Fruit fly (Drosophila melanogaster): ENCODE results near the gene RpL35.
A peak's percentile ranks its signal among the peaks of the same experiment; 100 is the strongest.

The RpL35 gene

dm6 chrX:5639083-5639482 lies 33.1 kb upstream of the RpL35 start:
- TF ChIP-seq CG8301 (tag; optimal IDR thresholded peaks at IDR 0.05): peak; percentile 15
- TF ChIP-seq fd96Ca (GFP tag; IDR thresholded peaks at IDR 0.05): peak; percentile 19; the same call in 1 of the 3 replicates
- TF ChIP-seq EcR (GFP tag; optimal IDR thresholded peaks at IDR 0.05): no peak
- peak; percentile 33 for TF ChIP-seq Pif1A (GFP tag; optimal IDR thresholded peaks at IDR 0.05)
- TF ChIP-seq Ets98B (GFP tag; IDR thresholded peaks at IDR 0.05): no peak
- TF ChIP-seq Pif1B (GFP tag; optimal IDR thresholded peaks at IDR 0.05): no peak
- peak; percentile 45 for TF ChIP-seq CG17806 (tag; optimal IDR thresholded peaks at IDR 0.05)
- TF ChIP-seq rn (GFP tag; IDR thresholded peaks at IDR 0.05): no peak
- no peak for TF ChIP-seq D1 (tag; optimal IDR thresholded peaks at IDR 0.05)
- no peak for TF ChIP-seq gl (tag; optimal IDR thresholded peaks at IDR 0.05)
- peak; percentile 31 for TF ChIP-seq CG15710 (tag; optimal IDR thresholded peaks at IDR 0.05)
- no peak for TF ChIP-seq CG10348 (GFP tag; IDR thresholded peaks at IDR 0.05)
- peak; percentile 56; the same call in 1 of the 3 replicates for TF ChIP-seq CG4496 (GFP tag; IDR thresholded peaks at IDR 0.05)
- peak; percentile 39 for TF ChIP-seq CG9948 (tag; optimal IDR thresholded peaks at IDR 0.05)
- TF ChIP-seq CG12605 (GFP tag; IDR thresholded peaks at IDR 0.05): no peak
- TF ChIP-seq CG8159 (tag; optimal IDR thresholded peaks at IDR 0.05): peak; percentile 55
- no peak for TF ChIP-seq CG13204 (GFP tag; optimal IDR thresholded peaks at IDR 0.05)
- TF ChIP-seq CG34367 (tag; optimal IDR thresholded peaks at IDR 0.05): peak; percentile 46
- peak; percentile 21 for TF ChIP-seq Snoo (tag; optimal IDR thresholded peaks at IDR 0.05)
- TF ChIP-seq CG14655 (GFP tag; optimal IDR thresholded peaks at IDR 0.05): peak; percentile 17

dm6 chrX:5646228-5646627 lies 26.0 kb upstream of the RpL35 start:
- 0 out of 2 replicates have a peak, but pooled peaks have one; percentile 19 for TF ChIP-seq CG32121 (GFP tag; IDR thresholded peaks at IDR 0.05)
- no peak for TF ChIP-seq CG10348 (GFP tag; IDR thresholded peaks at IDR 0.05)

dm6 chrX:5648437-5648959 lies 23.7 kb upstream of the RpL35 start, which contains the start of gene OtopLa:
OtopLa (minus strand) TSS chrX:5648487.
- TF ChIP-seq Ets98B (GFP tag; IDR thresholded peaks at IDR 0.05) (peak; percentile 86), CG17806 (tag; optimal IDR thresholded peaks at IDR 0.05) (peak; percentile 62), CG14655 (GFP tag; optimal IDR thresholded peaks at IDR 0.05) (peak; percentile 75), Snoo (tag; optimal IDR thresholded peaks at IDR 0.05) (no peak), rn (GFP tag; IDR thresholded peaks at IDR 0.05) (peak; percentile 76), CG34367 (tag; optimal IDR thresholded peaks at IDR 0.05) (peak; percentile 57), CG10348 (GFP tag; IDR thresholded peaks at IDR 0.05) (peak; percentile 58; the same call in 1 of the 2 replicates), fd96Ca (GFP tag; IDR thresholded peaks at IDR 0.05) (peak; percentile 89), gl (tag; optimal IDR thresholded peaks at IDR 0.05) (peak; percentile 33), CG12605 (GFP tag; IDR thresholded peaks at IDR 0.05) (peak; percentile 82), CG8159 (tag; optimal IDR thresholded peaks at IDR 0.05) (peak; percentile 78), CG4496 (GFP tag; IDR thresholded peaks at IDR 0.05) (peak; percentile 89), Pif1B (GFP tag; optimal IDR thresholded peaks at IDR 0.05) (peak; percentile 58), CG8301 (tag; optimal IDR thresholded peaks at IDR 0.05) (peak; percentile 73), EcR (GFP tag; optimal IDR thresholded peaks at IDR 0.05) (no peak), CG15710 (tag; optimal IDR thresholded peaks at IDR 0.05) (peak; percentile 71), D1 (tag; optimal IDR thresholded peaks at IDR 0.05) (no peak), Pif1A (GFP tag; optimal IDR thresholded peaks at IDR 0.05) (peak; percentile 82), CG9948 (tag; optimal IDR thresholded peaks at IDR 0.05) (peak; percentile 63), CG32121 (GFP tag; IDR thresholded peaks at IDR 0.05) (peak; percentile 85), CG13204 (GFP tag; optimal IDR thresholded peaks at IDR 0.05) (no peak)

- TF ChIP-seq EcR (GFP tag; optimal IDR thresholded peaks at IDR 0.05): peak; percentile 62
- no peak for TF ChIP-seq CG14655 (GFP tag; optimal IDR thresholded peaks at IDR 0.05)
Observed at dm6 chrX:5649387-5649786, 22.8 kb upstream of the RpL35 start.

- TF ChIP-seq Pif1A (GFP tag; optimal IDR thresholded peaks at IDR 0.05) (no peak), CG14655 (GFP tag; optimal IDR thresholded peaks at IDR 0.05) (no peak)
Observed at dm6 chrX:5649998-5650397, 22.2 kb upstream of the RpL35 start.

- no peak for TF ChIP-seq CG4496 (GFP tag; IDR thresholded peaks at IDR 0.05)
- no peak for TF ChIP-seq Pif1B (GFP tag; optimal IDR thresholded peaks at IDR 0.05)
- no peak for TF ChIP-seq Ets98B (GFP tag; IDR thresholded peaks at IDR 0.05)
- no peak for TF ChIP-seq CG8159 (tag; optimal IDR thresholded peaks at IDR 0.05)
- TF ChIP-seq CG10348 (GFP tag; IDR thresholded peaks at IDR 0.05): no peak
- TF ChIP-seq CG34367 (tag; optimal IDR thresholded peaks at IDR 0.05): no peak
- TF ChIP-seq Pif1A (GFP tag; optimal IDR thresholded peaks at IDR 0.05): no peak
- no peak for TF ChIP-seq CG12605 (GFP tag; IDR thresholded peaks at IDR 0.05)
- no peak for TF ChIP-seq EcR (GFP tag; optimal IDR thresholded peaks at IDR 0.05)
Observed at dm6 chrX:5661971-5662370, 10.2 kb upstream of the RpL35 start.

dm6 chrX:5662761-5663160 lies 9.4 kb upstream of the RpL35 start, which contains the start of gene OtopLc:
OtopLc (minus strand) TSS chrX:5662861.
- no peak for TF ChIP-seq CG32121 (GFP tag; IDR thresholded peaks at IDR 0.05)
- no peak for TF ChIP-seq CG9948 (tag; optimal IDR thresholded peaks at IDR 0.05)
- TF ChIP-seq Snoo (tag; optimal IDR thresholded peaks at IDR 0.05): no peak
- TF ChIP-seq Pif1A (GFP tag; optimal IDR thresholded peaks at IDR 0.05): no peak
- TF ChIP-seq CG17806 (tag; optimal IDR thresholded peaks at IDR 0.05): no peak
- TF ChIP-seq D1 (tag; optimal IDR thresholded peaks at IDR 0.05): no peak
- no peak for TF ChIP-seq CG4496 (GFP tag; IDR thresholded peaks at IDR 0.05)
- TF ChIP-seq CG8159 (tag; optimal IDR thresholded peaks at IDR 0.05): no peak
- TF ChIP-seq fd96Ca (GFP tag; IDR thresholded peaks at IDR 0.05): no peak
- no peak for TF ChIP-seq CG14655 (GFP tag; optimal IDR thresholded peaks at IDR 0.05)
- no peak for TF ChIP-seq CG34367 (tag; optimal IDR thresholded peaks at IDR 0.05)
- no peak for TF ChIP-seq rn (GFP tag; IDR thresholded peaks at IDR 0.05)
- TF ChIP-seq Pif1B (GFP tag; optimal IDR thresholded peaks at IDR 0.05): no peak
- no peak for TF ChIP-seq CG13204 (GFP tag; optimal IDR thresholded peaks at IDR 0.05)
- no peak for TF ChIP-seq gl (tag; optimal IDR thresholded peaks at IDR 0.05)
- TF ChIP-seq CG10348 (GFP tag; IDR thresholded peaks at IDR 0.05): no peak
- TF ChIP-seq Ets98B (GFP tag; IDR thresholded peaks at IDR 0.05): no peak
- no peak for TF ChIP-seq CG12605 (GFP tag; IDR thresholded peaks at IDR 0.05)
- TF ChIP-seq EcR (GFP tag; optimal IDR thresholded peaks at IDR 0.05): no peak

Measured in whole organism, pupa.